Worm (Caenorhabditis elegans) whole organism, L1 larva: Measurements from ENCODE around the gene F17E5.2.
A peak's percentile ranks its signal among the peaks of the same experiment; 100 is the strongest.

Experiments
- F16B12.6 ChIP-seq: fragments of 150-350 bp; optimal IDR thresholded peaks from 2 replicates; lab custom pipeline; 2014; ENCODE audit warnings: missing biosample characterization, missing genetic modification characterization
- aha-1 ChIP-seq: fragments of 150-350 bp; optimal IDR thresholded peaks from 2 replicates; lab custom pipeline; 2014; ENCODE audit warnings: missing biosample characterization, missing genetic modification characterization
- aly-2 ChIP-seq: fragments of 150-350 bp; optimal IDR thresholded peaks from 2 replicates; lab custom pipeline; 2014; ENCODE audit warnings: missing biosample characterization, missing genetic modification characterization
- ama-1 ChIP-seq: fragments of 150-350 bp; optimal IDR thresholded peaks from 2 replicates; lab custom pipeline; 2014
- ceh-63 ChIP-seq: fragments of 200-800 bp; sonication (Bioruptor generic); optimal IDR thresholded peaks from 2 replicates; lab custom pipeline; 2018; ENCODE audit warnings: mild to moderate bottlenecking, missing genetic modification characterization, missing compliant biosample characterization
- ceh-8 ChIP-seq: fragments of 200-800 bp; sonication (Bioruptor generic); optimal IDR thresholded peaks from 2 replicates; lab custom pipeline; 2018; ENCODE audit warnings: mild to moderate bottlenecking, missing genetic modification characterization, moderate library complexity, missing compliant biosample characterization
- ceh-82 ChIP-seq, 3 experiments: fragments of 150-350 bp in 1 of 3; sonication (generic microtip) in 2 of 3; optimal IDR thresholded peaks; 2 replicates each; lab custom pipeline; 2014 to 2017; ENCODE audit warnings: missing biosample characterization in 3 of 3, missing genetic modification characterization in 3 of 3
- ceh-88 ChIP-seq: fragments of 200-800 bp; sonication (Bioruptor generic); IDR thresholded peaks from 2 replicates; pipeline ENCODE4 v1.3.6; 2022; ENCODE audit warnings: missing genetic modification characterization, missing compliant biosample characterization
- ceh-90 ChIP-seq: sonication (generic microtip); optimal IDR thresholded peaks from 2 replicates; lab custom pipeline; 2016; ENCODE audit warnings: missing genetic modification characterization, missing compliant biosample characterization
- dpl-1 ChIP-seq, 3 experiments: fragments of 150-350 bp in 2 of 3; sonication (generic microtip) in 1 of 3; optimal IDR thresholded peaks; 2 replicates each; lab custom pipeline; 2014 to 2017; ENCODE audit warnings: missing biosample characterization in 3 of 3, missing genetic modification characterization in 3 of 3, missing genetic modification reagents in 3 of 3
- dsc-1 ChIP-seq: sonication (generic microtip); optimal IDR thresholded peaks from 2 replicates; lab custom pipeline; 2016; ENCODE audit warnings: mild to moderate bottlenecking, missing genetic modification characterization, missing compliant biosample characterization
- efl-1 ChIP-seq, 4 experiments: fragments of 150-350 bp; optimal IDR thresholded peaks in 3 of 4; peaks in 1 of 4; 1 replicate in 1 of 4; 2 replicates in 3 of 4; lab custom pipeline; 2014; ENCODE audit warnings: missing biosample characterization in 2 of 4, missing genetic modification characterization in 2 of 4, missing genetic modification reagents in 2 of 4
- efl-3 ChIP-seq: fragments of 200-800 bp; sonication (Bioruptor generic); optimal IDR thresholded peaks from 2 replicates; lab custom pipeline; 2018; ENCODE audit warnings: mild to moderate bottlenecking, missing genetic modification characterization, missing compliant biosample characterization
- ets-5 ChIP-seq: fragments of 200-800 bp; sonication (Bioruptor generic); IDR thresholded peaks from 2 replicates; pipeline ENCODE4 v1.3.6; 2022; ENCODE audit warnings: missing genetic modification characterization, missing compliant biosample characterization
- fkh-4 ChIP-seq: sonication (generic microtip); optimal IDR thresholded peaks from 2 replicates; lab custom pipeline; 2016; ENCODE audit warnings: missing compliant biosample characterization, missing genetic modification characterization, borderline replicate concordance
- fkh-8 ChIP-seq: sonication (generic microtip); optimal IDR thresholded peaks from 2 replicates; lab custom pipeline; 2016; ENCODE audit warnings: mild to moderate bottlenecking, missing genetic modification characterization, missing compliant biosample characterization
- grh-1 ChIP-seq: fragments of 200-800 bp; sonication (Bioruptor generic); IDR thresholded peaks from 2 replicates; pipeline ENCODE4 v1.3.6; 2022; ENCODE audit warnings: missing genetic modification reagents, missing genetic modification characterization, missing compliant biosample characterization
- hpl-2 ChIP-seq: fragments of 150-350 bp; optimal IDR thresholded peaks from 2 replicates; lab custom pipeline; 2014; ENCODE audit warnings: missing biosample characterization, missing genetic modification reagents, missing genetic modification characterization
- lin-13 ChIP-seq: fragments of 150-350 bp; optimal IDR thresholded peaks from 2 replicates; lab custom pipeline; 2014; ENCODE audit warnings: missing biosample characterization, missing genetic modification reagents, missing genetic modification characterization
- lin-35 ChIP-seq, 2 experiments: fragments of 150-350 bp; optimal IDR thresholded peaks; 2 replicates each; lab custom pipeline; 2014; ENCODE audit warnings: missing biosample characterization in 2 of 2, missing genetic modification characterization in 2 of 2, missing genetic modification reagents in 2 of 2
- lsy-2 ChIP-seq, 2 experiments: fragments of 150-350 bp; optimal IDR thresholded peaks; 2 replicates each; lab custom pipeline; 2014; ENCODE audit warnings: missing biosample characterization in 2 of 2, missing genetic modification characterization in 2 of 2
- mdl-1 ChIP-seq, 2 experiments: fragments of 150-350 bp; optimal IDR thresholded peaks; 2 replicates each; lab custom pipeline; 2014 to 2017; ENCODE audit warnings: missing biosample characterization in 2 of 2, missing genetic modification characterization in 2 of 2, inconsistent platforms in 1 of 2
- mef-2 ChIP-seq: fragments of 150-350 bp; optimal IDR thresholded peaks from 2 replicates; lab custom pipeline; 2014; ENCODE audit warnings: missing biosample characterization, missing genetic modification characterization
- mep-1 ChIP-seq: fragments of 150-350 bp; optimal IDR thresholded peaks from 2 replicates; lab custom pipeline; 2014; ENCODE audit warnings: missing biosample characterization, missing genetic modification characterization
- nhr-19 ChIP-seq: fragments of 200-800 bp; sonication (Bioruptor generic); conservative IDR thresholded peaks from 2 replicates; pipeline ENCODE4 v1.3.6; 2022; ENCODE audit warnings: missing genetic modification characterization, missing compliant biosample characterization
- nhr-20 ChIP-seq: sonication (generic microtip); optimal IDR thresholded peaks from 2 replicates; lab custom pipeline; 2016; ENCODE audit warnings: mild to moderate bottlenecking, missing genetic modification characterization, missing compliant biosample characterization
- nhr-237 ChIP-seq: fragments of 150-350 bp; optimal IDR thresholded peaks from 2 replicates; lab custom pipeline; 2014; ENCODE audit warnings: missing biosample characterization, missing genetic modification characterization
- nhr-28 ChIP-seq: fragments of 150-350 bp; optimal IDR thresholded peaks from 2 replicates; lab custom pipeline; 2014; ENCODE audit warnings: missing biosample characterization, missing genetic modification characterization
- nhr-47 ChIP-seq: sonication (generic microtip); optimal IDR thresholded peaks from 2 replicates; lab custom pipeline; 2016; ENCODE audit warnings: mild to moderate bottlenecking, missing genetic modification characterization, moderate library complexity, missing compliant biosample characterization
- nhr-84 ChIP-seq: sonication (generic microtip); optimal IDR thresholded peaks from 2 replicates; lab custom pipeline; 2017; ENCODE audit warnings: missing biosample characterization, missing genetic modification characterization
- nhr-85 ChIP-seq: sonication (generic microtip); peaks from one replicate; lab custom pipeline; 2016; ENCODE audit warnings: missing genetic modification characterization, inconsistent platforms, missing compliant biosample characterization
- rnt-1 ChIP-seq: sonication (generic microtip); optimal IDR thresholded peaks from 2 replicates; lab custom pipeline; 2016; ENCODE audit warnings: mild to moderate bottlenecking, missing genetic modification characterization, moderate library complexity, missing compliant biosample characterization
- skn-1 ChIP-seq: fragments of 150-350 bp; optimal IDR thresholded peaks from 2 replicates; lab custom pipeline; 2014; ENCODE audit warnings: missing biosample characterization, missing genetic modification characterization
- sox-4 ChIP-seq: sonication (generic microtip); optimal IDR thresholded peaks from 2 replicates; lab custom pipeline; 2016; ENCODE audit warnings: missing genetic modification characterization, missing compliant biosample characterization
- sptf-1 ChIP-seq: fragments of 150-350 bp; optimal IDR thresholded peaks from 2 replicates; lab custom pipeline; 2014; ENCODE audit warnings: missing biosample characterization, missing genetic modification characterization
- swsn-7 ChIP-seq: sonication (generic microtip); optimal IDR thresholded peaks from 2 replicates; lab custom pipeline; 2016; ENCODE audit warnings: missing genetic modification characterization, missing compliant biosample characterization
- tbx-2 ChIP-seq: sonication (generic microtip); optimal IDR thresholded peaks from 2 replicates; lab custom pipeline; 2016; ENCODE audit warnings: missing genetic modification characterization, missing compliant biosample characterization
- unc-62 ChIP-seq: fragments of 150-350 bp; optimal IDR thresholded peaks from 2 replicates; lab custom pipeline; 2014; ENCODE audit warnings: missing biosample characterization, missing genetic modification reagents, missing genetic modification characterization
- unc-86 ChIP-seq: sonication (generic microtip); optimal IDR thresholded peaks from 2 replicates; lab custom pipeline; 2016; ENCODE audit warnings: missing genetic modification characterization, missing compliant biosample characterization
- xbp-1 ChIP-seq: sonication (generic microtip); optimal IDR thresholded peaks from 2 replicates; lab custom pipeline; 2016; ENCODE audit warnings: missing genetic modification characterization, missing compliant biosample characterization
- zag-1 ChIP-seq: fragments of 150-350 bp; optimal IDR thresholded peaks from 2 replicates; lab custom pipeline; 2014; ENCODE audit warnings: missing biosample characterization, missing genetic modification characterization
- zip-4 ChIP-seq: fragments of 200-800 bp; sonication (Bioruptor generic); optimal IDR thresholded peaks from 2 replicates; lab custom pipeline; 2018; ENCODE audit warnings: mild to moderate bottlenecking, missing genetic modification characterization, moderate library complexity, missing compliant biosample characterization
- ztf-11 ChIP-seq, 2 experiments: sonication (generic microtip); optimal IDR thresholded peaks; 2 replicates each; lab custom pipeline; 2016 to 2017; ENCODE audit warnings: missing genetic modification characterization in 2 of 2, missing biosample characterization in 1 of 2, missing compliant biosample characterization in 1 of 2

F17E5.2 gene

ce11 chrX:12362951-12363486, 31.0 kb upstream of the F17E5.2 start (continued):
- TF ChIP-seq unc-86 (peak; percentile 66), sox-4 (tag; lab: Kevin White, UChicago) (peak; percentile 99), mdl-1 (tag; optimal IDR thresholded peaks at IDR 0.05; lab: Kevin White, UChicago) (peak in 1 of 2 experiments; percentile 86), skn-1 (tag; lab: Kevin White, UChicago) (peak; percentile 98), swsn-7 (tag; lab: Kevin White, UChicago) (peak; percentile 98), sptf-1 (no peak), efl-3 (peak; percentile 67), hpl-2 (GFP tag; lab: Kevin White, UChicago) (peak; percentile 94), nhr-85 (tag; lab: Kevin White, UChicago) (peak; percentile 98), ceh-82 (tag; optimal IDR thresholded peaks at IDR 0.05; lab: Kevin White, UChicago) (peak; percentile 90 to 97 (median 97)), zag-1 (tag; lab: Kevin White, UChicago) (peak; percentile 84), ceh-88 (GFP tag; lab: Robert Waterston, UW) (peak; percentile 94), ceh-8 (GFP tag; lab: Kevin White, UChicago) (peak; percentile 96), fkh-8 (tag; lab: Kevin White, UChicago) (peak; percentile 94), unc-62 (GFP tag; lab: Kevin White, UChicago) (no peak), aly-2 (tag; lab: Kevin White, UChicago) (peak; percentile 99), nhr-20 (tag; lab: Kevin White, UChicago) (peak; percentile 98), grh-1 (GFP tag; lab: Robert Waterston, UW) (peak; percentile 92), tbx-2 (peak; percentile 98), ceh-63 (GFP tag; lab: Kevin White, UChicago) (peak; percentile 77), nhr-19 (GFP tag; lab: Robert Waterston, UW) (peak; percentile 97), nhr-28 (tag; lab: Kevin White, UChicago) (peak; percentile 64), mef-2 (tag; lab: Kevin White, UChicago) (peak; percentile 74), F16B12.6 (tag; lab: Kevin White, UChicago) (no peak), lin-35 (GFP tag; optimal IDR thresholded peaks at IDR 0.05; lab: Kevin White, UChicago) (peak; percentile 56 to 93), rnt-1 (tag; lab: Kevin White, UChicago) (peak; percentile 95), fkh-4 (tag; lab: Kevin White, UChicago) (peak; percentile 88), ets-5 (GFP tag; lab: Robert Waterston, UW) (no peak), ama-1 (lab: Kevin White, UChicago) (no peak), ztf-11 (tag; optimal IDR thresholded peaks at IDR 0.05; lab: Kevin White, UChicago) (peak; percentile 49 to 89), efl-1 (optimal IDR thresholded peaks at IDR 0.05; lab: Kevin White, UChicago) (peak; percentile 80 to 83), efl-1 (GFP tag; optimal IDR thresholded peaks at IDR 0.05 in 1 of 2; lab: Kevin White, UChicago) (peak; percentile 52 to 96), lin-13 (peak; percentile 96), aha-1 (peak; percentile 92)

DNA sequence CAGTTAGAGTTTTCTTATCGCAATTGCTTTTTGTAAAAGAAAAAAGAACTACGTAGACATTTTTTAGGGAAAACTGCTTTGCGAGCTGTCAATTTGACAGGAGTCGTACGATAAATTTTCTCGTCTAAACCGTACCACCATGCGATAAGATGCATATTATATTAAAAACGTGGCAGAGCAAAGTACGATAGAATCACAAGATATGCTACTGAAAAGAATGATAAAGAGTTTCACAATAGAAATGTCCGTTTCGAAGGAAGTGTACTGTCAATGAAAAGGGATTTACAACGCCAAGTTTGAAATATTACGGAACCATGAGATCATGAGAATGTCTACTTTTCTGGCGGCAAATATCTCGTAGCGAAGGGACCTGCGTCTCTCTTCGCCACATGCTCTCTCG, 29.3 kb upstream of the F17E5.2 start, which contains the start of gene F19H6.5:
Gene F19H6.5 (minus strand): TSS at position 101 of the 400 bp plus-strand sequence.
- no peak for TF ChIP-seq ceh-88 (GFP tag; lab: Robert Waterston, UW)
- no peak for TF ChIP-seq nhr-237 (tag; lab: Kevin White, UChicago)
- TF ChIP-seq dpl-1 (GFP tag; optimal IDR thresholded peaks at IDR 0.05; lab: Kevin White, UChicago) = no peak

DNA sequence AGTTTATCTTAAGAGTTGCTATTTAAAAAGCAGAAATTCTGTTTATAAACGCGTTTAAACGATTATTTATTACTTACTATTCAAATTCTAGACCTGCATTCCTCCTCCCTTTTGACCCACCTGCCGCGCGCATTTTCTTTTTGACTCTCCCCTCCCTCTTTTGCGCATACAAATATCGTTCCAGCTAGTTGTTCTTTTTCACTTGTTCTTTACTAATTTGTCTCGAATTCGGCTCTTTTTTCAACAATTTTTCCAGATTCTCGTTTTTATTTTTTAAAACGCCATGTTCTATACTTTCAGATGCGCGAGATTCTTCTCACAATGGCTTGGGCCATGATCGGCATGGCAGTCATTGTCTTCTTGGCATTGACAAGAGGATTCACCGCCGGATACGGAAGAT, 28.7 kb upstream of the F17E5.2 start, which contains the start of gene F19H6.4:
Gene F19H6.4 (plus strand): TSS at position 301 of the 400 bp plus-strand sequence.
- no peak for TF ChIP-seq fkh-8 (tag; lab: Kevin White, UChicago)
- no peak for TF ChIP-seq nhr-84 (tag; lab: Kevin White, UChicago)
- TF ChIP-seq ceh-90 = no peak
- TF ChIP-seq nhr-47 (tag; lab: Kevin White, UChicago) = no peak
- no peak for TF ChIP-seq zip-4
- TF ChIP-seq ama-1 (lab: Kevin White, UChicago) = no peak
- no peak for TF ChIP-seq mef-2 (tag; lab: Kevin White, UChicago)
- no peak for TF ChIP-seq lsy-2 (tag; optimal IDR thresholded peaks at IDR 0.05; lab: Kevin White, UChicago)
- no peak for TF ChIP-seq rnt-1 (tag; lab: Kevin White, UChicago)
- no peak for TF ChIP-seq ceh-88 (GFP tag; lab: Robert Waterston, UW)
- no peak for TF ChIP-seq xbp-1 (tag; lab: Kevin White, UChicago)
- TF ChIP-seq dsc-1 = no peak
- TF ChIP-seq mep-1 (tag; lab: Kevin White, UChicago) = no peak
